Worm (Caenorhabditis elegans) whole organism, L2 larva: ENCODE data around the gene nlp-79.

Experiments
- nhr-10 ChIP-seq: sonication (generic microtip); optimal IDR thresholded peaks from 2 replicates; lab custom pipeline; 2017; ENCODE audit warnings: missing biosample characterization, missing genetic modification characterization
- nhr-12 ChIP-seq: fragments of 150-350 bp; optimal IDR thresholded peaks from 2 replicates; lab custom pipeline; 2014; ENCODE audit warnings: missing biosample characterization, missing genetic modification characterization
- sma-3 ChIP-seq: sonication (generic microtip); optimal IDR thresholded peaks from 2 replicates; lab custom pipeline; 2016; ENCODE audit warnings: missing genetic modification reagents, missing genetic modification characterization, missing compliant biosample characterization
- zag-1 ChIP-seq: fragments of 150-350 bp; optimal IDR thresholded peaks from 2 replicates; lab custom pipeline; 2014; ENCODE audit warnings: missing biosample characterization, missing genetic modification characterization

DNA sequence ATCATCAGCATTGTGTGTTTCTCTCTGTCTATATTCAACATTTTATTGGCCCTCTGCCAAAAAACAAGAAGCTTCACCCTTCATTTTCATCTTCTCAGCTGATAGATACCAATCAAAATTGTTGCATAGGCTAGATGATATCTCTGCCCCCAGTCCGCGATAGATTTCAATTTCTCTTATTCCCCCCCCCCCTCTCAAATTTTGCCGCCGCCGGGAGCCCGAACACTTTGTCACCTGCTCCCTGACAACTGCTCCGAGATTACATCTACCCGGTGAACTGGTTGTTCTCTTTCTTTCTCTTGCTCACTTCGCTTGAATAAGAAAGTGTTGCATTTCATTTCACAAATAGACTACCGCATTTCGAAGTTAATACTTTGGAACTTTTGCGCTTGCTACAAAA is 23.4 kb upstream of the nlp-79 start:
- TF ChIP-seq nhr-10, result no peak
- TF ChIP-seq zag-1 (tag; lab: Kevin White, UChicago), result no peak
- TF ChIP-seq sma-3 (GFP tag; lab: Kevin White, UChicago), result no peak
- TF ChIP-seq nhr-12 (tag; lab: Kevin White, UChicago), result no peak
